Worm (Caenorhabditis elegans) whole organism, mixed stage, embryonic: ENCODE results near the gene B0244.7.
A peak's percentile ranks its signal among the peaks of the same experiment; 100 is the strongest.

Source experiments
- M03D4.4 ChIP-seq: sonication (generic microtip); optimal IDR thresholded peaks from 2 replicates; lab custom pipeline; 2017; ENCODE audit warnings: mild to moderate bottlenecking, missing genetic modification characterization, missing compliant biosample characterization
- ces-1 ChIP-seq: fragments of 150-350 bp; optimal IDR thresholded peaks from 2 replicates; lab custom pipeline; 2014; ENCODE audit warnings: missing biosample characterization, missing genetic modification reagents, missing genetic modification characterization
- elt-1 ChIP-seq: sonication (generic microtip); optimal IDR thresholded peaks from 2 replicates; lab custom pipeline; 2017; ENCODE audit warnings: missing genetic modification characterization, mild to moderate bottlenecking, missing compliant biosample characterization, antibody characterized with exemption, moderate library complexity, borderline replicate concordance; ENCODE audit not compliant: insufficient read depth
- nhr-12 ChIP-seq: fragments of 150-350 bp; optimal IDR thresholded peaks from 2 replicates; lab custom pipeline; 2014; ENCODE audit warnings: missing biosample characterization, missing genetic modification characterization
- nhr-76 ChIP-seq: sonication (generic microtip); optimal IDR thresholded peaks from 2 replicates; lab custom pipeline; 2017; ENCODE audit warnings: missing biosample characterization, missing genetic modification characterization
- unc-39 ChIP-seq: fragments of 150-350 bp; optimal IDR thresholded peaks from 2 replicates; lab custom pipeline; 2014; ENCODE audit warnings: missing biosample characterization, missing genetic modification characterization

DNA sequence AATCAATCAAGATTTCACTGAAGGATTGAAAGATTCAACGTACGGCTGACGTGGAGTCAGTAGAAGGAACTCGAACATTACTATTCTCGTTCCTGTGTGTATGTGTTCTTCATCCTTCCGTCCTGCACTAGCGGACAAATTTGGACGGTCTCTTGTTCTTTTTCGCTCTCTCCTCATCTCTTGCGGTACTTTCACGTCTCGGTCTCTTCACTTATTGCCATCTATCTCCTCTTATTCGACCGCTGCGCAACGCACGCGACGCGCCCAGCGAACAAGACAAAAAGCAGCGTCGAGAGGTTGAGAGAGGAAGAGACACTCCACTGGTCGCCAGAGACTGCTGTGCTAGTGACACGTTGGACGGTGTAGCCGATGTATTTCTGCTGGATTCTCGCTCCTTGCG lies 15.8 kb upstream of the B0244.7 start:
- TF ChIP-seq nhr-76 (no peak), unc-39 (tag; lab: Kevin White, UChicago) (no peak), ces-1 (GFP tag; lab: Kevin White, UChicago) (peak; percentile 80), elt-1 (tag; lab: Kevin White, UChicago) (peak; percentile 41), M03D4.4 (no peak), nhr-12 (tag; lab: Kevin White, UChicago) (no peak)
